Worm (Caenorhabditis elegans): ENCODE data around the gene K02G10.15.

Gene K02G10.15

ce11 chrX:4657577-4657976 lies 24.9 kb downstream of the K02G10.15 start:
- TF ChIP-seq ceh-13 (GFP tag; optimal IDR thresholded peaks at IDR 0.05): no peak
- no peak for TF ChIP-seq hmg-4 (GFP tag; optimal IDR thresholded peaks at IDR 0.05)
- TF ChIP-seq pes-1 (GFP tag; IDR thresholded peaks at IDR 0.05): no peak
- TF ChIP-seq ets-7 (tag; optimal IDR thresholded peaks at IDR 0.05): no peak
- no peak for TF ChIP-seq tra-4 (tag; optimal IDR thresholded peaks at IDR 0.05)
- no peak for TF ChIP-seq B0310.2 (tag; optimal IDR thresholded peaks at IDR 0.05)
- TF ChIP-seq aly-1 (tag; optimal IDR thresholded peaks at IDR 0.05): no peak
- TF ChIP-seq tbx-11 (GFP tag; IDR thresholded peaks at IDR 0.05): no peak
- TF ChIP-seq hnd-1 (tag; optimal IDR thresholded peaks at IDR 0.05): no peak
- no peak for TF ChIP-seq hmbx-1 (tag; optimal IDR thresholded peaks at IDR 0.05)
- no peak for TF ChIP-seq F13C5.2 (tag; optimal IDR thresholded peaks at IDR 0.05)
- TF ChIP-seq ama-1 (optimal IDR thresholded peaks at IDR 0.05): no peak
- no peak for TF ChIP-seq scrt-1 (GFP tag; IDR thresholded peaks at IDR 0.05)
- TF ChIP-seq flt-1 (GFP tag; IDR thresholded peaks at IDR 0.05): no peak

- TF ChIP-seq tra-4 (tag; optimal IDR thresholded peaks at IDR 0.05) (no peak), B0310.2 (tag; optimal IDR thresholded peaks at IDR 0.05) (no peak), pes-1 (GFP tag; IDR thresholded peaks at IDR 0.05) (no peak), ets-7 (tag; optimal IDR thresholded peaks at IDR 0.05) (no peak), ama-1 (optimal IDR thresholded peaks at IDR 0.05) (no peak), tbx-37 (GFP tag; conservative IDR thresholded peaks at IDR 0.05) (no peak), ceh-36 (tag; optimal IDR thresholded peaks at IDR 0.05) (no peak), hmbx-1 (tag; optimal IDR thresholded peaks at IDR 0.05) (no peak), scrt-1 (GFP tag; IDR thresholded peaks at IDR 0.05) (no peak), sea-1 (GFP tag; conservative IDR thresholded peaks at IDR 0.05) (no peak), flt-1 (GFP tag; IDR thresholded peaks at IDR 0.05) (no peak), aly-1 (tag; optimal IDR thresholded peaks at IDR 0.05) (no peak), tbx-11 (GFP tag; IDR thresholded peaks at IDR 0.05) (no peak), hnd-1 (tag; optimal IDR thresholded peaks at IDR 0.05) (no peak), hmg-4 (GFP tag; optimal IDR thresholded peaks at IDR 0.05) (no peak), F13C5.2 (tag; optimal IDR thresholded peaks at IDR 0.05) (no peak), ceh-13 (GFP tag; optimal IDR thresholded peaks at IDR 0.05) (no peak)
Measured at ce11 chrX:4654057-4654456, 28.5 kb downstream of the K02G10.15 start, which contains the start of gene ceh-1. Gene ceh-1 (minus strand): TSS chrX:4654157.

ce11 chrX:4652950-4653349 lies 29.6 kb downstream of the K02G10.15 start:
- TF ChIP-seq pes-1 (GFP tag; IDR thresholded peaks at IDR 0.05): no peak
- no peak for TF ChIP-seq ceh-36 (tag; optimal IDR thresholded peaks at IDR 0.05)
- TF ChIP-seq tbx-37 (GFP tag; conservative IDR thresholded peaks at IDR 0.05): no peak
- no peak for TF ChIP-seq flt-1 (GFP tag; IDR thresholded peaks at IDR 0.05)
- no peak for TF ChIP-seq hmbx-1 (tag; optimal IDR thresholded peaks at IDR 0.05)
- TF ChIP-seq tbx-11 (GFP tag; IDR thresholded peaks at IDR 0.05): no peak
- TF ChIP-seq ceh-13 (GFP tag; optimal IDR thresholded peaks at IDR 0.05): no peak
- TF ChIP-seq hnd-1 (tag; optimal IDR thresholded peaks at IDR 0.05): no peak
- no peak for TF ChIP-seq F13C5.2 (tag; optimal IDR thresholded peaks at IDR 0.05)
- TF ChIP-seq ama-1 (optimal IDR thresholded peaks at IDR 0.05): no peak
- TF ChIP-seq aly-1 (tag; optimal IDR thresholded peaks at IDR 0.05): no peak
- TF ChIP-seq ets-7 (tag; optimal IDR thresholded peaks at IDR 0.05): no peak

- TF ChIP-seq ceh-36 (tag; optimal IDR thresholded peaks at IDR 0.05) (no peak), sea-1 (GFP tag; conservative IDR thresholded peaks at IDR 0.05) (no peak), F13C5.2 (tag; optimal IDR thresholded peaks at IDR 0.05) (no peak), ama-1 (optimal IDR thresholded peaks at IDR 0.05) (no peak), ets-7 (tag; optimal IDR thresholded peaks at IDR 0.05) (no peak), tra-4 (tag; optimal IDR thresholded peaks at IDR 0.05) (no peak), ceh-13 (GFP tag; optimal IDR thresholded peaks at IDR 0.05) (no peak), flt-1 (GFP tag; IDR thresholded peaks at IDR 0.05) (no peak), aly-1 (tag; optimal IDR thresholded peaks at IDR 0.05) (no peak), hmbx-1 (tag; optimal IDR thresholded peaks at IDR 0.05) (no peak), pes-1 (GFP tag; IDR thresholded peaks at IDR 0.05) (no peak), tbx-11 (GFP tag; IDR thresholded peaks at IDR 0.05) (no peak), hnd-1 (tag; optimal IDR thresholded peaks at IDR 0.05) (no peak), B0310.2 (tag; optimal IDR thresholded peaks at IDR 0.05) (no peak), tbx-37 (GFP tag; conservative IDR thresholded peaks at IDR 0.05) (no peak)
Measured at ce11 chrX:4651428-4651827, 31.1 kb downstream of the K02G10.15 start.

ce11 chrX:4649097-4649496 lies 33.4 kb downstream of the K02G10.15 start, which contains the start of gene ent-5:
Gene ent-5 (minus strand): TSS chrX:4649197.
- TF ChIP-seq hmg-4 (GFP tag; optimal IDR thresholded peaks at IDR 0.05): no peak
- TF ChIP-seq ets-7 (tag; optimal IDR thresholded peaks at IDR 0.05): no peak
- TF ChIP-seq ceh-36 (tag; optimal IDR thresholded peaks at IDR 0.05): no peak
- no peak for TF ChIP-seq scrt-1 (GFP tag; IDR thresholded peaks at IDR 0.05)
- TF ChIP-seq tra-4 (tag; optimal IDR thresholded peaks at IDR 0.05): no peak
- no peak for TF ChIP-seq flt-1 (GFP tag; IDR thresholded peaks at IDR 0.05)
- TF ChIP-seq F13C5.2 (tag; optimal IDR thresholded peaks at IDR 0.05): no peak
- no peak for TF ChIP-seq ama-1 (optimal IDR thresholded peaks at IDR 0.05)
- no peak for TF ChIP-seq tbx-37 (GFP tag; conservative IDR thresholded peaks at IDR 0.05)
- TF ChIP-seq pes-1 (GFP tag; IDR thresholded peaks at IDR 0.05): no peak
- TF ChIP-seq hmbx-1 (tag; optimal IDR thresholded peaks at IDR 0.05): no peak

ce11 chrX:4647104-4647503 lies 35.4 kb downstream of the K02G10.15 start, which contains the start of gene C46C11.4:
Gene C46C11.4 (minus strand): TSS chrX:4647204.
- TF ChIP-seq aly-1 (tag; optimal IDR thresholded peaks at IDR 0.05) (no peak), ets-7 (tag; optimal IDR thresholded peaks at IDR 0.05) (no peak), scrt-1 (GFP tag; IDR thresholded peaks at IDR 0.05) (no peak), ceh-13 (GFP tag; optimal IDR thresholded peaks at IDR 0.05) (no peak), hnd-1 (tag; optimal IDR thresholded peaks at IDR 0.05) (no peak), tbx-11 (GFP tag; IDR thresholded peaks at IDR 0.05) (no peak), hmg-4 (GFP tag; optimal IDR thresholded peaks at IDR 0.05) (no peak), ama-1 (optimal IDR thresholded peaks at IDR 0.05) (no peak), hmbx-1 (tag; optimal IDR thresholded peaks at IDR 0.05) (no peak), pes-1 (GFP tag; IDR thresholded peaks at IDR 0.05) (no peak), tbx-37 (GFP tag; conservative IDR thresholded peaks at IDR 0.05) (no peak), B0310.2 (tag; optimal IDR thresholded peaks at IDR 0.05) (no peak), F13C5.2 (tag; optimal IDR thresholded peaks at IDR 0.05) (no peak), ceh-36 (tag; optimal IDR thresholded peaks at IDR 0.05) (no peak), sea-1 (GFP tag; conservative IDR thresholded peaks at IDR 0.05) (no peak), flt-1 (GFP tag; IDR thresholded peaks at IDR 0.05) (no peak), tra-4 (tag; optimal IDR thresholded peaks at IDR 0.05) (no peak)

ce11 chrX:4636821-4637220 lies 45.7 kb downstream of the K02G10.15 start, which contains the start of gene hosl-1:
Gene hosl-1 (plus strand): TSS chrX:4637121.
- no peak for TF ChIP-seq tbx-37 (GFP tag; conservative IDR thresholded peaks at IDR 0.05)
- no peak for TF ChIP-seq ama-1 (optimal IDR thresholded peaks at IDR 0.05)
- no peak for TF ChIP-seq flt-1 (GFP tag; IDR thresholded peaks at IDR 0.05)
- no peak for TF ChIP-seq sea-1 (GFP tag; conservative IDR thresholded peaks at IDR 0.05)
- TF ChIP-seq ceh-36 (tag; optimal IDR thresholded peaks at IDR 0.05): no peak
- no peak for TF ChIP-seq F13C5.2 (tag; optimal IDR thresholded peaks at IDR 0.05)
- no peak for TF ChIP-seq pes-1 (GFP tag; IDR thresholded peaks at IDR 0.05)
- no peak for TF ChIP-seq tbx-11 (GFP tag; IDR thresholded peaks at IDR 0.05)
- no peak for TF ChIP-seq scrt-1 (GFP tag; IDR thresholded peaks at IDR 0.05)
- TF ChIP-seq hmg-4 (GFP tag; optimal IDR thresholded peaks at IDR 0.05): no peak
- TF ChIP-seq tra-4 (tag; optimal IDR thresholded peaks at IDR 0.05): no peak

Measured in whole organism, early embryonic.